Fruit fly (Drosophila melanogaster) whole organism, embryonic: ENCODE data around the gene St2.

Experiments used
- Adf1 ChIP-seq: fragments of 200-800 bp; sonication (Bioruptor generic); IDR thresholded peaks from 2 replicates; pipeline ENCODE4 v1.3.6; 2022; ENCODE audit warnings: missing biosample characterization, missing genetic modification characterization
- B-H1 ChIP-seq: fragments of 200-800 bp; sonication (Bioruptor generic); IDR thresholded peaks from 3 replicates; pipeline ENCODE4 v1.3.6; 2022; ENCODE audit warnings: missing biosample characterization, missing genetic modification characterization
- Blimp-1 ChIP-seq: fragments of 200-800 bp; sonication (Bioruptor generic); optimal IDR thresholded peaks from 3 replicates; lab custom pipeline; 2018; ENCODE audit warnings: missing biosample characterization, missing genetic modification characterization, mild to moderate bottlenecking, moderate library complexity, missing genetic modification reagents
- CG10321 ChIP-seq: fragments of 200-800 bp; sonication (Bioruptor generic); IDR thresholded peaks from 2 replicates; pipeline ENCODE4 v1.3.6; 2022; ENCODE audit warnings: missing biosample characterization, missing genetic modification characterization
- CG10543 ChIP-seq: fragments of 200-800 bp; sonication (Bioruptor generic); optimal IDR thresholded peaks from 3 replicates; lab custom pipeline; 2017; ENCODE audit warnings: missing biosample characterization, mild to moderate bottlenecking, missing genetic modification characterization, moderate library complexity
- CG1233 ChIP-seq: fragments of 200-800 bp; sonication (Bioruptor generic); optimal IDR thresholded peaks from 4 replicates; lab custom pipeline; 2018; ENCODE audit warnings: missing biosample characterization, mild to moderate bottlenecking, missing genetic modification characterization
- CG12769 ChIP-seq: fragments of 200-800 bp; sonication (Bioruptor generic); optimal IDR thresholded peaks from 2 replicates; lab custom pipeline; 2019; ENCODE audit warnings: missing biosample characterization, mild to moderate bottlenecking, missing genetic modification characterization, moderate library complexity
- CG14050 ChIP-seq: fragments of 200-800 bp; sonication (Bioruptor generic); IDR thresholded peaks from 3 replicates; pipeline ENCODE4 v1.3.6; 2022; ENCODE audit warnings: missing biosample characterization, missing genetic modification characterization
- CG14441 ChIP-seq: fragments of 200-800 bp; sonication (Bioruptor generic); IDR thresholded peaks from 2 replicates; pipeline ENCODE4 v1.3.6; 2022; ENCODE audit warnings: missing biosample characterization, missing genetic modification characterization
- CG15514 ChIP-seq: fragments of 200-800 bp; sonication (Bioruptor generic); optimal IDR thresholded peaks from 3 replicates; lab custom pipeline; 2017; ENCODE audit warnings: missing biosample characterization, missing genetic modification characterization, mild to moderate bottlenecking, moderate library complexity, missing genetic modification reagents
- CG15696 ChIP-seq: fragments of 200-800 bp; sonication (Bioruptor generic); optimal IDR thresholded peaks from 2 replicates; lab custom pipeline; 2019; ENCODE audit warnings: missing biosample characterization, mild to moderate bottlenecking, missing genetic modification characterization, moderate library complexity
- CG5180 ChIP-seq: fragments of 200-800 bp; sonication (Bioruptor generic); optimal IDR thresholded peaks from 3 replicates; lab custom pipeline; 2017; ENCODE audit warnings: missing biosample characterization, missing genetic modification characterization, mild to moderate bottlenecking, moderate library complexity, missing genetic modification reagents
- CrebB ChIP-seq: fragments of 200-800 bp; sonication (Bioruptor generic); optimal IDR thresholded peaks from 3 replicates; lab custom pipeline; 2018; ENCODE audit warnings: missing biosample characterization, mild to moderate bottlenecking, missing genetic modification characterization
- Gsc ChIP-seq: fragments of 200-800 bp; sonication (Bioruptor generic); IDR thresholded peaks from 2 replicates; pipeline ENCODE4 v1.3.6; 2022; ENCODE audit warnings: missing biosample characterization, missing genetic modification characterization
- Nf-YA ChIP-seq: fragments of 200-800 bp; sonication (Bioruptor generic); IDR thresholded peaks from 2 replicates; pipeline ENCODE4 v1.3.6; 2022; ENCODE audit warnings: missing biosample characterization, missing genetic modification characterization
- ara ChIP-seq: fragments of 200-800 bp; sonication (Bioruptor generic); IDR thresholded peaks from 2 replicates; pipeline ENCODE4 v1.3.6; 2022; ENCODE audit warnings: missing biosample characterization, missing genetic modification characterization
- ase ChIP-seq: fragments of 200-800 bp; sonication (Bioruptor generic); IDR thresholded peaks from 3 replicates; pipeline ENCODE4 v1.3.6; 2022; ENCODE audit warnings: missing biosample characterization, missing genetic modification characterization
- bbx ChIP-seq: fragments of 200-800 bp; sonication (Bioruptor generic); IDR thresholded peaks from 2 replicates; pipeline ENCODE4 v1.3.6; 2022; ENCODE audit warnings: missing biosample characterization, missing genetic modification characterization; ENCODE audit not compliant: partially characterized antibody
- cg ChIP-seq: fragments of 200-800 bp; sonication (Bioruptor generic); optimal IDR thresholded peaks from 3 replicates; lab custom pipeline; 2019; ENCODE audit warnings: missing biosample characterization, mild to moderate bottlenecking, missing genetic modification characterization, moderate library complexity
- chinmo ChIP-seq: fragments of 200-800 bp; sonication (Bioruptor generic); IDR thresholded peaks from 4 replicates; pipeline ENCODE4 v1.3.6; 2022; ENCODE audit warnings: missing biosample characterization, missing genetic modification characterization; ENCODE audit not compliant: partially characterized antibody
- danr ChIP-seq: fragments of 200-800 bp; sonication (Bioruptor generic); IDR thresholded peaks from 2 replicates; pipeline ENCODE4 v1.3.6; 2022; ENCODE audit warnings: missing biosample characterization, missing genetic modification characterization
- dimm ChIP-seq: fragments of 200-800 bp; sonication (Bioruptor generic); IDR thresholded peaks from 2 replicates; pipeline ENCODE4 v1.3.6; 2022; ENCODE audit warnings: missing biosample characterization, missing genetic modification characterization
- gcm ChIP-seq: fragments of 200-800 bp; sonication (Bioruptor generic); optimal IDR thresholded peaks from 2 replicates; lab custom pipeline; 2019; ENCODE audit warnings: missing biosample characterization, mild to moderate bottlenecking, missing genetic modification characterization, moderate library complexity
- klu ChIP-seq: fragments of 200-800 bp; sonication (Bioruptor generic); IDR thresholded peaks from 2 replicates; pipeline ENCODE4 v1.3.6; 2022; ENCODE audit warnings: missing biosample characterization, missing genetic modification characterization
- kni ChIP-seq: fragments of 200-800 bp; sonication (Bioruptor generic); optimal IDR thresholded peaks from 3 replicates; lab custom pipeline; 2017; ENCODE audit warnings: mild to moderate bottlenecking, missing biosample characterization, missing genetic modification reagents, missing genetic modification characterization
- lbe ChIP-seq: fragments of 200-800 bp; sonication (Bioruptor generic); optimal IDR thresholded peaks from 2 replicates; lab custom pipeline; 2016; ENCODE audit warnings: missing biosample characterization, mild to moderate bottlenecking, missing genetic modification characterization
- nerfin-2 ChIP-seq: fragments of 200-800 bp; sonication (Bioruptor generic); IDR thresholded peaks from 2 replicates; pipeline ENCODE4 v1.3.6; 2022; ENCODE audit warnings: missing biosample characterization, missing genetic modification characterization; ENCODE audit not compliant: partially characterized antibody
- pho ChIP-seq: fragments of 200-800 bp; sonication (Bioruptor generic); optimal IDR thresholded peaks from 2 replicates; lab custom pipeline; 2016; ENCODE audit warnings: missing biosample characterization, missing genetic modification characterization
- sc ChIP-seq, 3 experiments: fragments of >200 bp in 2 of 3; fragments of 200-800 bp in 1 of 3; sonication (Bioruptor generic) in 1 of 3; optimal IDR thresholded peaks; 2 replicates in 2 of 3; 3 replicates in 1 of 3; lab custom pipeline; 2017; ENCODE audit warnings: mild to moderate bottlenecking in 1 of 3, missing biosample characterization in 1 of 3, missing genetic modification characterization in 1 of 3, missing genetic modification reagents in 1 of 3
- schlank ChIP-seq: fragments of 200-800 bp; sonication (Bioruptor generic); optimal IDR thresholded peaks from 2 replicates; lab custom pipeline; 2018; ENCODE audit warnings: missing biosample characterization, mild to moderate bottlenecking, missing genetic modification characterization
- slbo ChIP-seq: fragments of 200-800 bp; sonication (Bioruptor generic); IDR thresholded peaks from 2 replicates; pipeline ENCODE4 v1.3.6; 2022; ENCODE audit warnings: missing biosample characterization, missing genetic modification characterization
- tll ChIP-seq, 2 experiments: fragments of 200-800 bp in 1 of 2; fragments of >200 bp in 1 of 2; sonication (Bioruptor generic) in 1 of 2; optimal IDR thresholded peaks; 2 replicates each; lab custom pipeline; 2017 to 2019; ENCODE audit warnings: missing biosample characterization in 2 of 2, missing genetic modification characterization in 2 of 2, mild to moderate bottlenecking in 1 of 2, moderate library complexity in 1 of 2
- usp ChIP-seq: fragments of >200 bp; optimal IDR thresholded peaks from 2 replicates; lab custom pipeline; 2017; ENCODE audit warnings: missing biosample characterization, missing genetic modification characterization
- zen2 ChIP-seq: fragments of 200-800 bp; sonication (Bioruptor generic); IDR thresholded peaks from 3 replicates; pipeline ENCODE4 v1.3.6; 2022; ENCODE audit warnings: missing biosample characterization, missing genetic modification characterization; ENCODE audit not compliant: partially characterized antibody

The St2 gene

DNA sequence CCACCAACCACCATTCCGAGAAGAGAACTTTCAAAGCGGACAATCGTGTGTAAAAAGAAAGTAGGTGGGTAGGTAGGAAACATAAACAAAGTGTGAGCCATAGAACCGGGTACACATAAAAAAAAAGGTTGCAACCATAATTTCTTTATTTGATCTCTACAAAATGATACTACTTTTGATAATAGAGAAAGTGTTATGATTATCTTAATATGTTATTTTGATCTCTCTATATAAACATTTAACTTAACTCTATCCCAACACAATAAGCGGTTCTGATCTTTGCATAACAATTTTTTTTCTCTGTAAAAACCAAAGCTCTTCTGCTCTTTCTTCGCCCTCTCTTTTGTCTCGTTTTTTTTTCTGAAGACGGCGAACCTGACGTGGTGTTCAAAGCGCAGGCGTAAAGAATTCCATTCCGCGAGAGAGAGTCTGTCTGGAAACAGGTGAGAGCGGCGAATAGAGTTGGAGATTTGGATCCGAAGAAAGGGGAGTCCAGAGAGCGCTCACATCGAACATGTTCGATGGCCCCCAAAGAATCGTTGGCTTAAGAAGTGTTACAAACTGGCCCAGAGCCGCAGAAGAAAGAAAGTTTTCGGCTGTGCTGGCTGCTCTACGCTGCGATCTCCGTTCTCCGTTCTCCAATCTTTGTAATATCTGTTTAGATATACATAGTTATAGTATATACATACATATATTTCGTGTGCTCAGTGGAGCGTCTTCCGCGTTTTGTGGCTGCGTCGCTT, 4.6 kb upstream of the St2 start (continued):
- TF ChIP-seq cg (GFP tag; lab: Kevin White, UChicago) (no peak), CG15696 (tag; lab: Kevin White, UChicago) (peak; percentile 13), CG14441 (no peak), Gsc (GFP tag; lab: Robert Waterston, UW) (no peak), CrebB (tag; lab: Kevin White, UChicago) (peak; percentile 25), CG1233 (GFP tag; lab: Kevin White, UChicago) (peak; percentile 44)

dm6 chr3R:9249025-9249735, 2.5 kb upstream of the St2 start:
- TF ChIP-seq sc (optimal IDR thresholded peaks at IDR 0.05; lab: Kevin White, UChicago) (no peak), sc (GFP tag; optimal IDR thresholded peaks at IDR 0.05; lab: Kevin White, UChicago) (no peak), pho (GFP tag; lab: Kevin White, UChicago) (no peak), CG12769 (tag; lab: Kevin White, UChicago) (no peak), lbe (GFP tag; lab: Kevin White, UChicago) (peak; percentile 15), kni (GFP tag; lab: Kevin White, UChicago) (peak; percentile 40), slbo (GFP tag; lab: Robert Waterston, UW) (no peak), nerfin-2 (GFP tag; lab: Robert Waterston, UW) (0 out of 2 replicates have a peak, but pooled peaks have one; percentile 31), tll (GFP tag; optimal IDR thresholded peaks at IDR 0.05; lab: Kevin White, UChicago) (peak in 1 of 2 experiments; percentile 74), chinmo (GFP tag; lab: Robert Waterston, UW) (0 out of 4 replicates have a peak, but pooled peaks have one; percentile 37), bbx (GFP tag; lab: Robert Waterston, UW) (no peak), usp (GFP tag; lab: Kevin White, UChicago) (no peak), CG10321 (GFP tag; lab: Robert Waterston, UW) (0 out of 2 replicates have a peak, but pooled peaks have one; percentile 19), gcm (GFP tag; lab: Kevin White, UChicago) (no peak), schlank (tag; lab: Kevin White, UChicago) (no peak), CG5180 (GFP tag; lab: Kevin White, UChicago) (peak; percentile 95)

dm6 chr3R:9249736-9250044, 2.0 kb upstream of the St2 start:
- TF ChIP-seq danr (GFP tag; lab: Robert Waterston, UW) (no peak), CG15514 (GFP tag; lab: Kevin White, UChicago) (no peak), ase (GFP tag; lab: Robert Waterston, UW) (no peak), Adf1 (GFP tag; lab: Robert Waterston, UW) (no peak), B-H1 (GFP tag; lab: Robert Waterston, UW) (no peak), CG14050 (GFP tag; lab: Robert Waterston, UW) (no peak), ara (GFP tag; lab: Robert Waterston, UW) (0 out of 2 replicates have a peak, but pooled peaks have one; percentile 21), klu (GFP tag; lab: Robert Waterston, UW) (no peak), zen2 (GFP tag; lab: Robert Waterston, UW) (no peak), CG10543 (GFP tag; lab: Kevin White, UChicago) (no peak), Nf-YA (GFP tag; lab: Robert Waterston, UW) (no peak), dimm (GFP tag; lab: Robert Waterston, UW) (no peak), Blimp-1 (peak; percentile 81)
